Worm (Caenorhabditis elegans) whole organism, L3 larva: ENCODE data around the gene tag-196.
A peak's percentile ranks its signal among the peaks of the same experiment; 100 is the strongest.

Source experiments
- R02D3.7 ChIP-seq: fragments of 150-350 bp; optimal IDR thresholded peaks from 2 replicates; lab custom pipeline; 2014; ENCODE audit warnings: missing biosample characterization, missing genetic modification characterization
- ZK546.5 ChIP-seq: sonication (generic microtip); optimal IDR thresholded peaks from 2 replicates; lab custom pipeline; 2017; ENCODE audit warnings: missing biosample characterization, missing genetic modification characterization
- aly-2 ChIP-seq: fragments of 150-350 bp; optimal IDR thresholded peaks from 2 replicates; lab custom pipeline; 2014; ENCODE audit warnings: missing biosample characterization, missing genetic modification characterization
- ama-1 ChIP-seq: fragments of 150-350 bp; optimal IDR thresholded peaks from 2 replicates; lab custom pipeline; 2018
- ceh-28 ChIP-seq: fragments of 150-350 bp; optimal IDR thresholded peaks from 2 replicates; lab custom pipeline; 2014; ENCODE audit warnings: missing biosample characterization, missing genetic modification reagents, missing genetic modification characterization
- ceh-82 ChIP-seq: fragments of 150-350 bp; optimal IDR thresholded peaks from 2 replicates; lab custom pipeline; 2014; ENCODE audit warnings: missing biosample characterization, missing genetic modification characterization
- ceh-9 ChIP-seq: sonication (generic microtip); optimal IDR thresholded peaks from 2 replicates; lab custom pipeline; 2018; ENCODE audit warnings: missing biosample characterization, missing genetic modification characterization
- daf-12 ChIP-seq: fragments of 150-350 bp; optimal IDR thresholded peaks from 2 replicates; lab custom pipeline; 2014; ENCODE audit warnings: missing biosample characterization, missing genetic modification reagents, missing genetic modification characterization
- egl-5 ChIP-seq: fragments of 150-350 bp; optimal IDR thresholded peaks from 2 replicates; lab custom pipeline; 2017; ENCODE audit warnings: missing biosample characterization, missing genetic modification reagents, missing genetic modification characterization, inconsistent platforms
- elt-1 ChIP-seq: fragments of 150-350 bp; optimal IDR thresholded peaks from 2 replicates; lab custom pipeline; 2014; ENCODE audit warnings: missing biosample characterization, missing genetic modification characterization
- elt-2 ChIP-seq: sonication (generic microtip); optimal IDR thresholded peaks from 2 replicates; lab custom pipeline; 2016; ENCODE audit warnings: missing genetic modification reagents, mild to moderate bottlenecking, missing genetic modification characterization, missing compliant biosample characterization
- elt-3 ChIP-seq, 3 experiments: fragments of 150-350 bp in 1 of 3; sonication (generic microtip) in 2 of 3; optimal IDR thresholded peaks; 2 replicates in 2 of 3; 4 replicates in 1 of 3; lab custom pipeline; 2014 to 2017; ENCODE audit warnings: missing biosample characterization in 3 of 3, missing genetic modification characterization in 3 of 3
- fkh-10 ChIP-seq: sonication (generic microtip); optimal IDR thresholded peaks from 2 replicates; lab custom pipeline; 2017; ENCODE audit warnings: missing biosample characterization, missing genetic modification reagents, missing genetic modification characterization
- fos-1 ChIP-seq: fragments of 150-350 bp; optimal IDR thresholded peaks from 2 replicates; lab custom pipeline; 2014; ENCODE audit warnings: missing biosample characterization, missing genetic modification characterization
- hmg-11 ChIP-seq: sonication (generic microtip); optimal IDR thresholded peaks from 2 replicates; lab custom pipeline; 2016; ENCODE audit warnings: missing genetic modification characterization, missing compliant biosample characterization
- jun-1 ChIP-seq: fragments of 150-350 bp; optimal IDR thresholded peaks from 2 replicates; lab custom pipeline; 2014; ENCODE audit warnings: missing biosample characterization, missing genetic modification reagents, missing genetic modification characterization
- lin-15B ChIP-seq: fragments of 150-350 bp; optimal IDR thresholded peaks from 2 replicates; lab custom pipeline; 2014; ENCODE audit warnings: missing biosample characterization, missing genetic modification characterization
- lsy-12 ChIP-seq: sonication (generic microtip); optimal IDR thresholded peaks from 2 replicates; lab custom pipeline; 2016; ENCODE audit warnings: mild to moderate bottlenecking, missing genetic modification characterization, missing compliant biosample characterization
- mdl-1 ChIP-seq: fragments of 150-350 bp; optimal IDR thresholded peaks from 2 replicates; lab custom pipeline; 2014; ENCODE audit warnings: missing biosample characterization, missing genetic modification characterization
- mml-1 ChIP-seq: fragments of 150-350 bp; sonication (generic microtip); optimal IDR thresholded peaks from 3 replicates; lab custom pipeline; 2014; ENCODE audit warnings: missing biosample characterization, missing genetic modification characterization
- nfya-1 ChIP-seq: sonication (generic microtip); optimal IDR thresholded peaks from 2 replicates; lab custom pipeline; 2017; ENCODE audit warnings: missing genetic modification characterization, mild to moderate bottlenecking, missing compliant biosample characterization, antibody characterized with exemption, moderate library complexity; ENCODE audit not compliant: insufficient read depth
- nhr-11 ChIP-seq: fragments of 150-350 bp; optimal IDR thresholded peaks from 2 replicates; lab custom pipeline; 2014; ENCODE audit warnings: missing biosample characterization, missing genetic modification characterization
- nhr-12 ChIP-seq: fragments of 150-350 bp; optimal IDR thresholded peaks from 2 replicates; lab custom pipeline; 2014; ENCODE audit warnings: missing biosample characterization, missing genetic modification characterization
- nhr-23 ChIP-seq: fragments of 150-350 bp; optimal IDR thresholded peaks from 2 replicates; lab custom pipeline; 2014; ENCODE audit warnings: missing biosample characterization, missing genetic modification reagents, missing genetic modification characterization
- nhr-237 ChIP-seq: fragments of 150-350 bp; optimal IDR thresholded peaks from 2 replicates; lab custom pipeline; 2014; ENCODE audit warnings: missing biosample characterization, missing genetic modification characterization
- nhr-25 ChIP-seq: sonication (generic microtip); optimal IDR thresholded peaks from 2 replicates; lab custom pipeline; 2017; ENCODE audit warnings: missing biosample characterization, missing genetic modification characterization
- nhr-28 ChIP-seq: fragments of 150-350 bp; optimal IDR thresholded peaks from 2 replicates; lab custom pipeline; 2014; ENCODE audit warnings: missing biosample characterization, missing genetic modification characterization
- nhr-67 ChIP-seq: fragments of 150-350 bp; optimal IDR thresholded peaks from 2 replicates; lab custom pipeline; 2014; ENCODE audit warnings: missing biosample characterization, missing genetic modification characterization
- nhr-76 ChIP-seq: fragments of 150-350 bp; sonication (generic microtip); optimal IDR thresholded peaks from 5 replicates; lab custom pipeline; 2014; ENCODE audit warnings: missing biosample characterization, missing genetic modification characterization
- pha-4 ChIP-seq: fragments of 150-350 bp; optimal IDR thresholded peaks from 2 replicates; lab custom pipeline; 2014; ENCODE audit warnings: missing biosample characterization, missing genetic modification reagents, missing genetic modification characterization
- pqm-1 ChIP-seq: fragments of 150-350 bp; optimal IDR thresholded peaks from 2 replicates; lab custom pipeline; 2017; ENCODE audit warnings: missing biosample characterization, missing genetic modification characterization, inconsistent platforms
- skn-1 ChIP-seq: fragments of 150-350 bp; optimal IDR thresholded peaks from 2 replicates; lab custom pipeline; 2014; ENCODE audit warnings: missing biosample characterization, missing genetic modification characterization
- tbx-2 ChIP-seq: sonication (generic microtip); optimal IDR thresholded peaks from 2 replicates; lab custom pipeline; 2016; ENCODE audit warnings: mild to moderate bottlenecking, missing genetic modification characterization, missing compliant biosample characterization
- unc-62 ChIP-seq: fragments of 150-350 bp; sonication (generic microtip); optimal IDR thresholded peaks from 4 replicates; lab custom pipeline; 2014; ENCODE audit warnings: missing biosample characterization, missing genetic modification reagents, missing genetic modification characterization
- zag-1 ChIP-seq: fragments of 150-350 bp; optimal IDR thresholded peaks from 2 replicates; lab custom pipeline; 2014; ENCODE audit warnings: missing biosample characterization, missing genetic modification characterization

Gene tag-196

ce11 chrV:8586472-8586871 is 8.2 kb upstream of the tag-196 start:
- TF ChIP-seq daf-12, result no peak
- no peak for TF ChIP-seq ZK546.5 (tag; lab: Kevin White, UChicago)
- TF ChIP-seq nhr-28 (tag; lab: Kevin White, UChicago), result no peak
- TF ChIP-seq lsy-12 (tag; lab: Kevin White, UChicago), result no peak
- TF ChIP-seq pha-4 (tag; lab: Kevin White, UChicago), result no peak
- TF ChIP-seq jun-1 (tag; lab: Kevin White, UChicago), result no peak
- no peak for TF ChIP-seq mml-1 (tag; lab: Kevin White, UChicago)
- TF ChIP-seq nhr-12, result no peak
- no peak for TF ChIP-seq ceh-28 (tag; lab: Kevin White, UChicago)
- no peak for TF ChIP-seq hmg-11 (tag; lab: Kevin White, UChicago)
- TF ChIP-seq egl-5 (tag; lab: Kevin White, UChicago), result no peak
- no peak for TF ChIP-seq lin-15B (tag; lab: Kevin White, UChicago)
- TF ChIP-seq ceh-82, result no peak
- TF ChIP-seq fos-1 (tag; lab: Kevin White, UChicago), result no peak
- TF ChIP-seq mdl-1 (tag; lab: Kevin White, UChicago), result no peak
- TF ChIP-seq elt-3 (tag; optimal IDR thresholded peaks at IDR 0.05; lab: Kevin White, UChicago), result no peak
- TF ChIP-seq fkh-10 (GFP tag; lab: Kevin White, UChicago), result no peak
- TF ChIP-seq ceh-9 (tag; lab: Kevin White, UChicago), result no peak
- TF ChIP-seq, all 47 proteins: peak for 0

ce11 chrV:8586920-8587319 is 7.8 kb upstream of the tag-196 start:
- no peak for TF ChIP-seq R02D3.7 (tag; lab: Kevin White, UChicago)
- TF ChIP-seq elt-2 (tag; lab: Kevin White, UChicago), result peak; percentile 67
- TF ChIP-seq pqm-1, result peak; percentile 4
- TF ChIP-seq pha-4 (tag; lab: Kevin White, UChicago), result peak; percentile 72
- no peak for TF ChIP-seq nhr-25 (tag; lab: Kevin White, UChicago)
- no peak for TF ChIP-seq aly-2 (tag; lab: Kevin White, UChicago)

DNA sequence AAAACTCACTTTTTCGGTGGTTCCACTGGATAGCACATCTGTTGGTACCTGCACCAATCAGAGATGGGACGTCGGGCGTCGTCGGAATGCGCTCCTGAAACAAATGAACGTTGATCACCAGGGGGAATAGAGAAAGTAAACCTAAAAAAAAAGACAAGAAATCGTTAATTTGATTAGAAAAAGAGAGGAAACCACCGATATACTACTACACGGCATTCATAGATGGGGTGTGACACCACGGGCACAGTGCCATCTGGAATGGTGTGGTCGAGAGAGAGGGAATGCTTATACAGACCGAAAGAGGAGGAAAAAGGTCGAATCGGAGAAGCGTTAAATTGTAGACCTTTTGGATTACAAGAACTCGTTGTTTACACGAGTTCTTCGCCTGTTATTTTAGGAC is 6.6 kb upstream of the tag-196 start, which contains the start of gene C10B5.3:
Gene C10B5.3 (minus strand): TSS at position 101 of the 400 bp plus-strand sequence.
- no peak for TF ChIP-seq ceh-9 (tag; lab: Kevin White, UChicago)
- TF ChIP-seq R02D3.7 (tag; lab: Kevin White, UChicago), result no peak
- no peak for TF ChIP-seq fkh-10 (GFP tag; lab: Kevin White, UChicago)
- TF ChIP-seq ama-1, result no peak
- TF ChIP-seq unc-62, result no peak
- TF ChIP-seq nhr-76 (tag; lab: Kevin White, UChicago), result no peak
- no peak for TF ChIP-seq ZK546.5 (tag; lab: Kevin White, UChicago)
- TF ChIP-seq nhr-23 (tag; lab: Kevin White, UChicago), result no peak

- TF ChIP-seq nhr-23 (tag; lab: Kevin White, UChicago) (no peak), nhr-67 (no peak), tbx-2 (no peak), fkh-10 (GFP tag; lab: Kevin White, UChicago) (peak; percentile 13), unc-62 (peak; percentile 53), egl-5 (tag; lab: Kevin White, UChicago) (peak; percentile 13), elt-1 (tag; lab: Kevin White, UChicago) (peak; percentile 58), ama-1 (no peak)
These were observed 1.9 kb upstream of the tag-196 start for ce11 chrV:8592691-8593307.

- no peak for TF ChIP-seq unc-62
- TF ChIP-seq nhr-12, result no peak
These were observed 4.5 kb downstream of the tag-196 start, which contains the start of gene F41E6.7 for ce11 chrV:8599192-8599591. TSS of gene F41E6.7 (minus strand) at chrV:8599292.

ce11 chrV:8599957-8600356 is 5.2 kb downstream of the tag-196 start:
- no peak for TF ChIP-seq nhr-237 (tag; lab: Kevin White, UChicago)
- TF ChIP-seq nhr-11 (tag; lab: Kevin White, UChicago), result no peak
- no peak for TF ChIP-seq zag-1 (tag; lab: Kevin White, UChicago)
- TF ChIP-seq nhr-76 (tag; lab: Kevin White, UChicago), result no peak
- no peak for TF ChIP-seq nfya-1 (tag; lab: Kevin White, UChicago)
- TF ChIP-seq skn-1 (tag; lab: Kevin White, UChicago), result no peak
- no peak for TF ChIP-seq lin-15B (tag; lab: Kevin White, UChicago)
- TF ChIP-seq elt-1 (tag; lab: Kevin White, UChicago), result no peak
